Worm (Caenorhabditis elegans) whole organism, young adult: Measurements from ENCODE around the gene Y48G9A.11.

ENCODE experiments used
- ama-1 ChIP-seq, 3 experiments: fragments of 150-350 bp in 1 of 3; sonication (generic microtip) in 2 of 3; optimal IDR thresholded peaks; 2 replicates each; lab custom pipeline; 2014 to 2018; ENCODE audit warnings: missing biosample characterization in 2 of 3, missing genetic modification characterization in 2 of 3, missing genetic modification reagents in 2 of 3
- gei-17 ChIP-seq: fragments of 200-800 bp; sonication (Bioruptor generic); optimal IDR thresholded peaks from 2 replicates; lab custom pipeline; 2018; ENCODE audit warnings: mild to moderate bottlenecking, missing genetic modification characterization, missing compliant biosample characterization
- hsf-1 ChIP-seq: fragments of 200-800 bp; sonication (Bioruptor generic); IDR thresholded peaks from 2 replicates; pipeline ENCODE4 v1.3.6; 2022; ENCODE audit warnings: missing genetic modification reagents, missing genetic modification characterization, missing compliant biosample characterization
- nhr-27 ChIP-seq: fragments of 200-800 bp; sonication (Bioruptor generic); optimal IDR thresholded peaks from 2 replicates; lab custom pipeline; 2018; ENCODE audit warnings: mild to moderate bottlenecking, missing genetic modification characterization, moderate library complexity, missing compliant biosample characterization

DNA sequence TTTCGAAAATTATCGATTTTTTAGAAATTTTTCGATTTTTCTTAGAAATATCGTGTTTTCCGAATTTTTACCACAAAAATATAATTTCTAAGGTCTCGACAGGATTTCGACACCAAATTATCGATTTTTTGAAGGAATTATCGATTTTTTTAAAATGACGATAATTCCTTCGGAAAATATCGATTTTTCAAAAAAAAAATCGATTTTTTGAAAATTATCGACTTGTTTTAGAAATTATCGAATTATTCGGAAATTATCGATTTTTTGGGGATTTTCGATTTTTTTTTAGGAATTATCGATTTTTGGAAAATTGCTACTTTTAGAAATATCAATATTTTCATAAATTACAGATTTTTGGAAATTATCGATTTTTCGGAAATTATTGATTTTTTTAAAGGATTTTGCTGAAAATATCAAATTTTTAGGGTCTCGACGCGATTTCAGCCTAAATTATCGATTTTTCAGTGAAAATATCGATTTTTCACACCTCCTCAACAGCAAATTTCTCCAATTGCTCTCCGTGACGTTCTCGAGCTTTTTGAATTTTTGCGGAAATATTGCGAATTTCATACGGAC is 4.0 kb downstream of the Y48G9A.11 start:
- TF ChIP-seq nhr-27 (no peak), gei-17 (GFP tag; lab: Kevin White, UChicago) (no peak), hsf-1 (GFP tag; lab: Robert Waterston, UW) (no peak), ama-1 (optimal IDR thresholded peaks at IDR 0.05; lab: Kevin White, UChicago) (no peak), ama-1 (GFP tag; optimal IDR thresholded peaks at IDR 0.05; lab: Kevin White, UChicago) (no peak)
